Fruit fly (Drosophila melanogaster): ENCODE measurements around the gene NELF-B.
A peak's percentile ranks its signal among the peaks of the same experiment; 100 is the strongest.

NELF-B gene

DNA sequence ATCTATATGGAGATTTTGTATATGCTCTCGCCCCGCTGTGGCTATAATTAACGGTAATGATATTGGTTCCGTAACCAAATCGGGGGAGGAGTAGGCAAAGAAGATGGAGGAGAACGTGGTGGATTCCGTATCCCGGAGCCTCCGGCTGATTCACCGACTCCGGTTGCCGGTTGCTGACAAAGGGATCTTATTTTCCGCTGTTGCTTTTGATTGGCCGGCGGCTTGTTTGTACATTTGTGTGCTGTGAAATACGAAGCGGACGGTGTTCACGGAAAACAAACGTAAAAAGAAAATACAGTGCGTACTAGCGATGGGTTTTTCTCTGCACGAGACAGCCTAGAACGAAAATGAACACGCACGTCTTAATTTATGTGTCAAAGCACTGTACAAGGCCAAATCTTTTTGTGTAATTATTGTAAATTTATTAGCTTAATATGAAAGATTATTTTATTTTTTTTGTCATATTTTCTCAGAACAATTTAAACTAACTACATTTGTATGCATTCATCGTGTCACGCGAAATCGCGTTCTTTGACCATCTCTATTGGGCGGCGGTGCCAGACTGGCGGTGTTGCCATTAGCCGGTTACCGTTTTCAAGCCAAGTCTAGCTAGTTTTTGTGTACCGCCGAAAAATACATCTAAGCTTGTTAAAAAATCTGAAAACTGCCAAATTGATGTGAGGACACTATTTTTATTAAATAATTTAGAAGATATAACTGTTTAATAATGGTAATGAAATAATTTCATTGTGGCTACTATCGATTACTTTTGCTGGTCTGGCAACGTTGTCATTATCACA lies 6.2 kb upstream of the NELF-B start, which contains the start of the genes Pdp and Rab39 (continued):
- TF ChIP-seq CG3032 (tag; optimal IDR thresholded peaks at IDR 0.05) (peak; percentile 76), CG10631 (GFP tag; optimal IDR thresholded peaks at IDR 0.05) (peak; percentile 80), net (GFP tag; optimal IDR thresholded peaks at IDR 0.05) (peak; percentile 31), CG8632 (GFP tag; optimal IDR thresholded peaks at IDR 0.05) (peak; percentile 65), achi (GFP tag; optimal IDR thresholded peaks at IDR 0.05) (peak; percentile 73), Eip75B (GFP tag; optimal IDR thresholded peaks at IDR 0.05) (peak; percentile 59), Hr39 (GFP tag; optimal IDR thresholded peaks at IDR 0.05) (peak; percentile 77), CG4318 (GFP tag; optimal IDR thresholded peaks at IDR 0.05) (peak; percentile 64), salr (GFP tag; optimal IDR thresholded peaks at IDR 0.05) (peak; percentile 49 to 52), CG11294 (GFP tag; IDR thresholded peaks at IDR 0.05) (peak; percentile 62; the same call in 1 of the 2 replicates), CG16779 (tag; optimal IDR thresholded peaks at IDR 0.05) (no peak), Hr38 (GFP tag; optimal IDR thresholded peaks at IDR 0.05) (no peak), pdm3 (GFP tag; optimal IDR thresholded peaks at IDR 0.05) (peak; percentile 73), CG11762 (GFP tag; optimal IDR thresholded peaks at IDR 0.05; ENCODE audit: insufficient read depth) (peak; percentile 56), Hr4 (GFP tag; optimal IDR thresholded peaks at IDR 0.05) (peak; percentile 77), dsx (GFP tag; optimal IDR thresholded peaks at IDR 0.05; ENCODE audit: poor library complexity, severe bottlenecking) (peak; percentile 55), fd59A (GFP tag; optimal IDR thresholded peaks at IDR 0.05) (peak; percentile 17), CG6163 (GFP tag; IDR thresholded peaks at IDR 0.05) (peak; percentile 72), ss (GFP tag; optimal IDR thresholded peaks at IDR 0.05) (peak in 1 of 2 experiments; percentile 27), CG8119 (GFP tag; IDR thresholded peaks at IDR 0.05) (no peak; the same call in 2 of the 3 replicates), spab (GFP tag; optimal IDR thresholded peaks at IDR 0.05) (no peak), CG11902 (GFP tag; optimal IDR thresholded peaks at IDR 0.05) (peak; percentile 50), CG3919 (GFP tag; optimal IDR thresholded peaks at IDR 0.05) (peak; percentile 66), CG1621 (tag; optimal IDR thresholded peaks at IDR 0.05) (peak; percentile 72), CG6792 (GFP tag; optimal IDR thresholded peaks at IDR 0.05) (peak; percentile 67), Smox (GFP tag; optimal IDR thresholded peaks at IDR 0.05) (peak; percentile 76), Met (GFP tag; optimal IDR thresholded peaks at IDR 0.05) (peak; percentile 71), CG6276 (GFP tag; optimal IDR thresholded peaks at IDR 0.05) (no peak), OdsH (GFP tag; optimal IDR thresholded peaks at IDR 0.05) (peak; percentile 80), Eip93F (GFP tag; optimal IDR thresholded peaks at IDR 0.05) (no peak), Sox15 (GFP tag; optimal IDR thresholded peaks at IDR 0.05) (peak; percentile 59), CG6854 (GFP tag; optimal IDR thresholded peaks at IDR 0.05) (no peak), CG9139 (GFP tag; optimal IDR thresholded peaks at IDR 0.05) (no peak), dac (GFP tag; optimal IDR thresholded peaks at IDR 0.05) (peak; percentile 48), CG34406 (GFP tag; optimal IDR thresholded peaks at IDR 0.05) (peak; percentile 72), CG32006 (GFP tag; optimal IDR thresholded peaks at IDR 0.05) (peak; percentile 69)

DNA sequence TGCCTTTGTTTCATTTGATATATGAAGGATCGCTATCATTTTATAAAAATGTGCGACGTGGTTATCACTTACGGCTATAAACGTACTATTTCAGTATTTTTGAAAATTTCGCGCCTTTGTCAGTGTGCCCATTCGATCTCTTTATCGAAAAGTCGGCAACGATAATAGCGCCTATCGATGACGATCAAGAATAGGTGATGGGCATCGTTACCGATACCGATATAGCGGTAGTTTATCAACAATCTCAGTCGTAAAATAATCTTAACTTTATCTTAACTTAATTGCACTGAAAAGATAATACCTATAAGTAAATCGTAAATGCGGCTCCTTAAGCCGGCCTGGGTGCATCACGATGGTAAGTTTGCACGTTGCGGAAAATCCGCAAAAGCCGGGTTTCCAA lies 6.3 kb downstream of the NELF-B start, which contains the start of gene Hira:
Gene Hira, plus strand, starts transcription at position 215 of the 400 bp plus-strand sequence.
- TF ChIP-seq topi (GFP tag; optimal IDR thresholded peaks at IDR 0.05) = no peak
- no peak for TF ChIP-seq svp (GFP tag)
- TF ChIP-seq Eip78C (GFP tag) = peak; percentile 36
- TF ChIP-seq Hr38 (GFP tag; optimal IDR thresholded peaks at IDR 0.05) = no peak
- TF ChIP-seq CG6792 (GFP tag; optimal IDR thresholded peaks at IDR 0.05) = no peak
- TF ChIP-seq Gug (GFP tag; IDR thresholded peaks at IDR 0.05) = no peak
- TF ChIP-seq Sox14 (GFP tag; optimal IDR thresholded peaks at IDR 0.05) = peak; percentile 36
- TF ChIP-seq CG8632 (GFP tag; optimal IDR thresholded peaks at IDR 0.05) = no peak
- no peak for TF ChIP-seq Eip75B (GFP tag; optimal IDR thresholded peaks at IDR 0.05)

All from whole organism, prepupa.